Fruit fly (Drosophila melanogaster) whole organism, embryonic: ENCODE measurements around the gene Ald2.

Experiments
- Atf3 ChIP-seq: fragments of 200-800 bp; sonication (Bioruptor generic); optimal IDR thresholded peaks from 3 replicates; lab custom pipeline; 2016; ENCODE audit warnings: missing biosample characterization, missing genetic modification characterization
- Atf6 ChIP-seq: fragments of 200-800 bp; sonication (Bioruptor generic); IDR thresholded peaks from 2 replicates; pipeline ENCODE4 v1.3.6; 2022; ENCODE audit warnings: missing biosample characterization, missing genetic modification characterization
- BEAF-32 ChIP-seq: fragments of 200-800 bp; sonication (Bioruptor generic); optimal IDR thresholded peaks from 3 replicates; lab custom pipeline; 2017; ENCODE audit warnings: missing biosample characterization, missing genetic modification characterization, mild to moderate bottlenecking, moderate library complexity, missing genetic modification reagents
- C15 ChIP-seq: fragments of 200-800 bp; sonication (Bioruptor generic); IDR thresholded peaks from 3 replicates; pipeline ENCODE4 v1.3.6; 2022; ENCODE audit warnings: missing biosample characterization, missing genetic modification characterization
- CG10147 ChIP-seq: fragments of 200-800 bp; sonication (Bioruptor generic); optimal IDR thresholded peaks from 2 replicates; lab custom pipeline; 2019; ENCODE audit warnings: missing biosample characterization, mild to moderate bottlenecking, missing genetic modification characterization, moderate library complexity
- CG10321 ChIP-seq: fragments of 200-800 bp; sonication (Bioruptor generic); IDR thresholded peaks from 2 replicates; pipeline ENCODE4 v1.3.6; 2022; ENCODE audit warnings: missing biosample characterization, missing genetic modification characterization
- CG10654 ChIP-seq: fragments of 200-800 bp; sonication (Bioruptor generic); optimal IDR thresholded peaks from 2 replicates; lab custom pipeline; 2016; ENCODE audit warnings: missing biosample characterization, missing genetic modification characterization
- CG11504 ChIP-seq: fragments of 200-800 bp; sonication (Bioruptor generic); optimal IDR thresholded peaks from 3 replicates; lab custom pipeline; 2019; ENCODE audit warnings: missing biosample characterization, mild to moderate bottlenecking, missing genetic modification characterization, moderate library complexity
- CG11560 ChIP-seq: fragments of 200-800 bp; sonication (Bioruptor generic); IDR thresholded peaks from 3 replicates; pipeline ENCODE4 v1.3.6; 2022; ENCODE audit warnings: missing biosample characterization, missing genetic modification characterization
- CG15514 ChIP-seq: fragments of 200-800 bp; sonication (Bioruptor generic); optimal IDR thresholded peaks from 3 replicates; lab custom pipeline; 2017; ENCODE audit warnings: missing biosample characterization, missing genetic modification characterization, mild to moderate bottlenecking, moderate library complexity, missing genetic modification reagents
- CG17328 ChIP-seq: fragments of 200-800 bp; sonication (Bioruptor generic); IDR thresholded peaks from 2 replicates; pipeline ENCODE4 v1.3.6; 2022; ENCODE audit warnings: missing biosample characterization, missing genetic modification characterization
- CG17612 ChIP-seq: fragments of 200-800 bp; sonication (Bioruptor generic); IDR thresholded peaks from 2 replicates; pipeline ENCODE4 v1.3.6; 2022; ENCODE audit warnings: missing biosample characterization, missing genetic modification characterization
- CG18262 ChIP-seq: fragments of 200-800 bp; optimal IDR thresholded peaks from 3 replicates; lab custom pipeline; 2019; ENCODE audit warnings: missing biosample characterization, mild to moderate bottlenecking, missing genetic modification characterization, moderate library complexity
- CG30431 ChIP-seq: fragments of 200-800 bp; sonication (Bioruptor generic); optimal IDR thresholded peaks from 2 replicates; lab custom pipeline; 2017; ENCODE audit warnings: missing biosample characterization, missing genetic modification characterization
- CG32772 ChIP-seq: fragments of 200-800 bp; sonication (Bioruptor generic); IDR thresholded peaks from 2 replicates; pipeline ENCODE4 v1.3.6; 2022; ENCODE audit warnings: missing biosample characterization, missing genetic modification characterization
- CG42726 ChIP-seq: fragments of 200-800 bp; sonication (Bioruptor generic); IDR thresholded peaks from 2 replicates; pipeline ENCODE4 v1.3.6; 2022; ENCODE audit warnings: missing biosample characterization, missing genetic modification characterization; ENCODE audit not compliant: partially characterized antibody
- CG4360 ChIP-seq: fragments of 200-800 bp; sonication (Bioruptor generic); IDR thresholded peaks from 2 replicates; pipeline ENCODE4 v1.3.6; 2022; ENCODE audit warnings: missing biosample characterization, missing genetic modification characterization
- CG5180 ChIP-seq: fragments of 200-800 bp; sonication (Bioruptor generic); optimal IDR thresholded peaks from 3 replicates; lab custom pipeline; 2017; ENCODE audit warnings: missing biosample characterization, missing genetic modification characterization, mild to moderate bottlenecking, moderate library complexity, missing genetic modification reagents
- CG6683 ChIP-seq: fragments of 200-800 bp; sonication (Bioruptor generic); optimal IDR thresholded peaks from 2 replicates; lab custom pipeline; 2017; ENCODE audit warnings: missing biosample characterization, mild to moderate bottlenecking, missing genetic modification characterization, missing genetic modification reagents
- CG6791 ChIP-seq: fragments of 200-800 bp; sonication (Bioruptor generic); IDR thresholded peaks from 3 replicates; pipeline ENCODE4 v1.3.6; 2022; ENCODE audit warnings: missing biosample characterization, missing genetic modification characterization; ENCODE audit not compliant: partially characterized antibody
- CG7839 ChIP-seq: fragments of 200-800 bp; sonication (Bioruptor generic); optimal IDR thresholded peaks from 3 replicates; lab custom pipeline; 2018; ENCODE audit warnings: missing biosample characterization, mild to moderate bottlenecking, missing genetic modification characterization, moderate library complexity
- CG7963 ChIP-seq: fragments of 200-800 bp; sonication (Bioruptor generic); IDR thresholded peaks from 3 replicates; pipeline ENCODE4 v1.3.6; 2022; ENCODE audit warnings: missing biosample characterization, missing genetic modification characterization; ENCODE audit not compliant: partially characterized antibody
- CG8478 ChIP-seq: fragments of >200 bp; optimal IDR thresholded peaks from 2 replicates; lab custom pipeline; 2018
- CG9437 ChIP-seq: fragments of 200-800 bp; sonication (Bioruptor generic); optimal IDR thresholded peaks from 2 replicates; lab custom pipeline; 2018; ENCODE audit warnings: missing biosample characterization, mild to moderate bottlenecking, missing genetic modification characterization
- CG9932 ChIP-seq: fragments of 200-800 bp; sonication (Bioruptor generic); IDR thresholded peaks from 2 replicates; pipeline ENCODE4 v1.3.6; 2022; ENCODE audit warnings: missing biosample characterization, missing genetic modification characterization
- Camta ChIP-seq: fragments of 200-800 bp; sonication (Bioruptor generic); optimal IDR thresholded peaks from 2 replicates; lab custom pipeline; 2016; ENCODE audit warnings: missing biosample characterization, missing genetic modification characterization
- Dad ChIP-seq: fragments of 200-800 bp; sonication (Bioruptor generic); optimal IDR thresholded peaks from 3 replicates; lab custom pipeline; 2016; ENCODE audit warnings: missing biosample characterization, missing genetic modification characterization
- Drgx ChIP-seq: fragments of 200-800 bp; sonication (Bioruptor generic); IDR thresholded peaks from 2 replicates; pipeline ENCODE4 v1.3.6; 2022; ENCODE audit warnings: missing biosample characterization, missing genetic modification characterization
- Fer2 ChIP-seq: fragments of 200-800 bp; sonication (Bioruptor generic); optimal IDR thresholded peaks from 2 replicates; lab custom pipeline; 2018; ENCODE audit warnings: missing biosample characterization, mild to moderate bottlenecking, missing genetic modification characterization, moderate library complexity
- GATAe ChIP-seq: fragments of 200-800 bp; sonication (Bioruptor generic); conservative IDR thresholded peaks from 2 replicates; pipeline ENCODE4 v1.3.6; 2022; ENCODE audit warnings: missing biosample characterization, missing genetic modification characterization
- H15 ChIP-seq: fragments of 200-800 bp; sonication (Bioruptor generic); IDR thresholded peaks from 3 replicates; pipeline ENCODE4 v1.3.6; 2022; ENCODE audit warnings: missing biosample characterization, missing genetic modification characterization
- Meics ChIP-seq: fragments of 200-800 bp; sonication (Bioruptor generic); optimal IDR thresholded peaks from 2 replicates; lab custom pipeline; 2017; ENCODE audit warnings: missing biosample characterization, mild to moderate bottlenecking, missing genetic modification characterization
- Mrtf ChIP-seq: fragments of 200-800 bp; sonication (Bioruptor generic); IDR thresholded peaks from 3 replicates; pipeline ENCODE4 v1.3.6; 2022; ENCODE audit warnings: missing biosample characterization, missing genetic modification characterization
- Ssrp ChIP-seq: fragments of 200-800 bp; sonication (Bioruptor generic); optimal IDR thresholded peaks from 2 replicates; lab custom pipeline; 2018; ENCODE audit warnings: missing biosample characterization, mild to moderate bottlenecking, missing genetic modification characterization, moderate library complexity
- Taf1 ChIP-seq: fragments of 200-800 bp; sonication (Bioruptor generic); IDR thresholded peaks from 2 replicates; pipeline ENCODE4 v1.3.6; 2022; ENCODE audit warnings: missing biosample characterization, missing genetic modification characterization
- Usf ChIP-seq: fragments of 200-800 bp; sonication (Bioruptor generic); optimal IDR thresholded peaks from 2 replicates; lab custom pipeline; 2017; ENCODE audit warnings: missing genotype, missing biosample characterization, missing genetic modification characterization
- Vsx1 ChIP-seq: fragments of 200-800 bp; sonication (Bioruptor generic); optimal IDR thresholded peaks from 2 replicates; lab custom pipeline; 2017; ENCODE audit warnings: missing biosample characterization, mild to moderate bottlenecking, missing genetic modification characterization, missing genetic modification reagents
- ab ChIP-seq: fragments of 200-800 bp; sonication (Bioruptor generic); optimal IDR thresholded peaks from 2 replicates; lab custom pipeline; 2016; ENCODE audit warnings: missing biosample characterization, missing genetic modification characterization
- ac ChIP-seq: fragments of 200-800 bp; sonication (Bioruptor generic); optimal IDR thresholded peaks from 3 replicates; lab custom pipeline; 2017; ENCODE audit warnings: missing biosample characterization, mild to moderate bottlenecking, missing genetic modification characterization
- ara ChIP-seq: fragments of 200-800 bp; sonication (Bioruptor generic); IDR thresholded peaks from 2 replicates; pipeline ENCODE4 v1.3.6; 2022; ENCODE audit warnings: missing biosample characterization, missing genetic modification characterization
- ato ChIP-seq: fragments of 200-800 bp; sonication (Bioruptor generic); IDR thresholded peaks from 2 replicates; pipeline ENCODE4 v1.3.6; 2022; ENCODE audit warnings: missing biosample characterization, missing genetic modification characterization; ENCODE audit not compliant: partially characterized antibody
- cwo ChIP-seq: fragments of 200-800 bp; sonication (Bioruptor generic); optimal IDR thresholded peaks from 3 replicates; lab custom pipeline; 2017; ENCODE audit warnings: missing biosample characterization, missing genetic modification characterization, mild to moderate bottlenecking, moderate library complexity, missing genetic modification reagents
- dimm ChIP-seq: fragments of 200-800 bp; sonication (Bioruptor generic); IDR thresholded peaks from 2 replicates; pipeline ENCODE4 v1.3.6; 2022; ENCODE audit warnings: missing biosample characterization, missing genetic modification characterization
- gce ChIP-seq: fragments of 200-800 bp; sonication (Bioruptor generic); IDR thresholded peaks from 3 replicates; pipeline ENCODE4 v1.3.6; 2022; ENCODE audit warnings: missing biosample characterization, missing genetic modification characterization
- gcm2 ChIP-seq: fragments of 200-800 bp; sonication (Bioruptor generic); optimal IDR thresholded peaks from 2 replicates; lab custom pipeline; 2016; ENCODE audit warnings: missing biosample characterization, missing genetic modification characterization
- p53 ChIP-seq: fragments of 200-800 bp; sonication (Bioruptor generic); optimal IDR thresholded peaks from 2 replicates; lab custom pipeline; 2016; ENCODE audit warnings: missing biosample characterization, missing genetic modification characterization
- sens ChIP-seq: fragments of 200-800 bp; sonication (Bioruptor generic); peaks from one replicate; lab custom pipeline; 2016; ENCODE audit warnings: missing biosample characterization, missing genetic modification characterization
- sna ChIP-seq: fragments of 200-800 bp; sonication (Bioruptor generic); IDR thresholded peaks from 2 replicates; pipeline ENCODE4 v1.3.6; 2022; ENCODE audit warnings: missing biosample characterization, missing genetic modification characterization; ENCODE audit not compliant: partially characterized antibody
- unc-4 ChIP-seq: fragments of 200-800 bp; sonication (Bioruptor generic); IDR thresholded peaks from 2 replicates; pipeline ENCODE4 v1.3.6; 2022; ENCODE audit warnings: missing biosample characterization, missing genetic modification characterization; ENCODE audit not compliant: partially characterized antibody
- z ChIP-seq: fragments of 200-800 bp; sonication (Bioruptor generic); IDR thresholded peaks from 3 replicates; pipeline ENCODE4 v1.3.6; 2022; ENCODE audit warnings: missing biosample characterization, missing genetic modification characterization

Gene Ald2

DNA sequence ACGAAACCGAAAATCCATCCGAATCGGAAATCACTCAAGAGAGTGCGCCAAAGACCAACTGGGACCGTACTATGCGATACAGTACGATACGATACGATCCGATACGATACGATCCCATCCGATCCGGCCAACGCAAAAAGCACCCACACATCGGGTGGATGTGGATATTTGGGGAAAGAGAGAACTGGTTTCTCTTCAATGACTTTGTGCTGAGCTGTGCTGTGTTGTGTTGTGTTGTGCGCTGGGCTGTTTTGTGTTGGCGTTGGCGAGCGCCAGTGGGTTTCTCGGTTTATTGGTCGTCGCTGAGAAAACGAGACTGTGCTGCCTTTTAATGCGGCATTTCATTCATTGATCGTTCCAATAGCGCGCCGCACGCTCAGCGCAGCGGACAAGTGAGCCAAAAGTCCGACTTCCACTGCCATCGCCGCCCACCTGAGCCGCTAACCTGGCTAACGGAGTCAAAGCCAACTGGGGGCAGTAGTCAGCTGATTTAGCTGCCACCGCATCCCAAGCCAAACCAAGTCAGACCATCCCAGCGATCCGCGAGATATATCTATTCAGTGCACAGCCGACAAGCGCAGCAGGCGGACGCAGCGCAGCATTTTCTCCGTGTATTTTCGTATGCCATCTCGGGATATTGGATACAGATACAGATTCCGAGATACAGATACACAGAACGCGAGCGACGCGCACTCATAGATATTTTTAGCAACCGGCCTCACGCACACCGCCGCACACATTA lies 26.7 kb downstream of the Ald2 start, which contains the start of gene tx (continued):
- TF ChIP-seq gce (GFP tag; lab: Robert Waterston, UW): no peak
- TF ChIP-seq ara (GFP tag; lab: Robert Waterston, UW): no peak
- no peak for TF ChIP-seq CG7963 (GFP tag; lab: Robert Waterston, UW)
- no peak for TF ChIP-seq dimm (GFP tag; lab: Robert Waterston, UW)
- no peak for TF ChIP-seq CG30431 (GFP tag; lab: Kevin White, UChicago)
- no peak for TF ChIP-seq CG32772 (GFP tag; lab: Robert Waterston, UW)
- peak; percentile 41 for TF ChIP-seq CG5180 (GFP tag; lab: Kevin White, UChicago)
- no peak for TF ChIP-seq CG15514 (GFP tag; lab: Kevin White, UChicago)
- TF ChIP-seq CG11560: no peak
- no peak for TF ChIP-seq Vsx1 (GFP tag; lab: Kevin White, UChicago)
- peak; percentile 95 for TF ChIP-seq z (GFP tag; lab: Robert Waterston, UW)
- peak; percentile 4 for TF ChIP-seq CG10147 (GFP tag; lab: Kevin White, UChicago)
- TF ChIP-seq CG6683: no peak
- TF ChIP-seq C15 (GFP tag; lab: Robert Waterston, UW): no peak
- TF ChIP-seq cwo (GFP tag; lab: Kevin White, UChicago): peak; percentile 46
- TF ChIP-seq CG10321 (GFP tag; lab: Robert Waterston, UW): no peak
- no peak for TF ChIP-seq Mrtf
- no peak for TF ChIP-seq gcm2 (GFP tag; lab: Kevin White, UChicago)
- 0 out of 2 replicates have a peak, but pooled peaks have one; percentile 46 for TF ChIP-seq sna (GFP tag; lab: Robert Waterston, UW)
- no peak for TF ChIP-seq CG8478
- TF ChIP-seq sens: peak; percentile 70
- TF ChIP-seq CG17328 (GFP tag; lab: Robert Waterston, UW): no peak
- TF ChIP-seq Usf: no peak
- no peak for TF ChIP-seq CG10654 (GFP tag; lab: Kevin White, UChicago)
- no peak for TF ChIP-seq CG9437 (GFP tag; lab: Kevin White, UChicago)
- TF ChIP-seq ato (GFP tag; lab: Robert Waterston, UW): no peak
- TF ChIP-seq CG17612 (GFP tag; lab: Robert Waterston, UW): no peak
- TF ChIP-seq BEAF-32 (GFP tag; lab: Kevin White, UChicago): no peak
- no peak for TF ChIP-seq CG11504 (tag; lab: Kevin White, UChicago)
- TF ChIP-seq Taf1 (GFP tag; lab: Robert Waterston, UW): no peak
- no peak for TF ChIP-seq Atf6 (GFP tag; lab: Robert Waterston, UW)
- TF ChIP-seq p53 (GFP tag; lab: Kevin White, UChicago): no peak
- TF ChIP-seq Dad (GFP tag; lab: Kevin White, UChicago): no peak
- no peak for TF ChIP-seq Camta
- TF ChIP-seq Fer2 (tag; lab: Kevin White, UChicago): no peak
- TF ChIP-seq Atf3 (GFP tag; lab: Kevin White, UChicago): no peak
- TF ChIP-seq CG42726: no peak
- TF ChIP-seq Meics (GFP tag; lab: Kevin White, UChicago): no peak
- no peak for TF ChIP-seq ac (GFP tag; lab: Kevin White, UChicago)
- TF ChIP-seq CG18262 (tag; lab: Kevin White, UChicago): no peak
- 0 out of 2 replicates have a peak, but pooled peaks have one; percentile 14 for TF ChIP-seq unc-4 (GFP tag; lab: Robert Waterston, UW)
- TF ChIP-seq CG4360 (GFP tag; lab: Robert Waterston, UW): no peak
- no peak for TF ChIP-seq ab
- TF ChIP-seq CG7839: no peak
- no peak for TF ChIP-seq H15 (GFP tag; lab: Robert Waterston, UW)
- no peak for TF ChIP-seq Drgx (GFP tag; lab: Robert Waterston, UW)
- TF ChIP-seq Ssrp (tag; lab: Kevin White, UChicago): no peak
- TF ChIP-seq CG9932: peak; percentile 40; the same call in 1 of the 2 replicates
- 0 out of 3 replicates have a peak, but pooled peaks have one; percentile 7 for TF ChIP-seq CG6791 (GFP tag; lab: Robert Waterston, UW)
- TF ChIP-seq GATAe: no peak
